Fruit fly (Drosophila melanogaster) S2 (cell line): ENCODE data around the gene Nmt.

Experiments
- CG8478 ChIP-seq: fragments of >200 bp; optimal IDR thresholded peaks from 2 replicates; lab custom pipeline; 2018
- CTCF ChIP-seq, 2 experiments: fragments of >200 bp; optimal IDR thresholded peaks; 2 replicates each; lab custom pipeline; 2018

Nmt gene

dm6 chr3L:8185263-8186227 is 7.3 kb upstream of the Nmt start:
- TF ChIP-seq CTCF (optimal IDR thresholded peaks at IDR 0.05; lab: Kevin White, UChicago): no peak
- no peak for TF ChIP-seq CG8478

dm6 chr3L:8180464-8181137 is 2.4 kb upstream of the Nmt start, which contains the start of the genes mthl7 and Uxs:
Gene mthl7, minus strand, starts transcription at chr3L:8180514.
Gene Uxs, plus strand, starts transcription at chr3L:8180923.
- TF ChIP-seq CTCF (optimal IDR thresholded peaks at IDR 0.05; lab: Kevin White, UChicago) (no peak), CG8478 (no peak)

- no peak for TF ChIP-seq CTCF (optimal IDR thresholded peaks at IDR 0.05; lab: Kevin White, UChicago)
- no peak for TF ChIP-seq CG8478
These were observed 2.4 kb downstream of the Nmt start, which contains the start of gene RecQ4 for dm6 chr3L:8175818-8176217. Gene RecQ4, minus strand, starts transcription at chr3L:8175978.

dm6 chr3L:8165436-8165835 is 12.8 kb downstream of the Nmt start, which contains the start of gene CG13675:
Gene CG13675, minus strand, starts transcription at chr3L:8165518.
- TF ChIP-seq CG8478: no peak
- TF ChIP-seq CTCF (optimal IDR thresholded peaks at IDR 0.05; lab: Kevin White, UChicago): no peak

dm6 chr3L:8159724-8160422 is 18.4 kb downstream of the Nmt start, which contains the start of gene CG43886:
Gene CG43886, minus strand, starts transcription at chr3L:8159774.
- TF ChIP-seq CTCF (optimal IDR thresholded peaks at IDR 0.05; lab: Kevin White, UChicago) (no peak), CG8478 (no peak)

- TF ChIP-seq CTCF (optimal IDR thresholded peaks at IDR 0.05; lab: Kevin White, UChicago) (no peak), CG8478 (no peak)
These were observed 19.4 kb downstream of the Nmt start, which contains the start of gene CG42445 for dm6 chr3L:8158715-8159380. Gene CG42445, minus strand, starts transcription at chr3L:8158900.

dm6 chr3L:8157079-8157478 is 21.1 kb downstream of the Nmt start:
- TF ChIP-seq CG8478 (no peak), CTCF (optimal IDR thresholded peaks at IDR 0.05; lab: Kevin White, UChicago) (no peak)

- TF ChIP-seq CG8478: no peak
These were observed 22.0 kb downstream of the Nmt start for dm6 chr3L:8156199-8156598.

dm6 chr3L:8155324-8155723 is 22.9 kb downstream of the Nmt start:
- no peak for TF ChIP-seq CTCF (optimal IDR thresholded peaks at IDR 0.05; lab: Kevin White, UChicago)
- TF ChIP-seq CG8478: no peak

dm6 chr3L:8154544-8154943 is 23.7 kb downstream of the Nmt start:
- TF ChIP-seq CG8478 (no peak), CTCF (optimal IDR thresholded peaks at IDR 0.05; lab: Kevin White, UChicago) (no peak)

- TF ChIP-seq CTCF (optimal IDR thresholded peaks at IDR 0.05; lab: Kevin White, UChicago) (no peak), CG8478 (no peak)
These were observed 24.8 kb downstream of the Nmt start for dm6 chr3L:8153206-8153996.

dm6 chr3L:8151727-8152199 is 26.5 kb downstream of the Nmt start, which contains the start of gene CG13676:
Gene CG13676, minus strand, starts transcription at chr3L:8151813.
- TF ChIP-seq CTCF (optimal IDR thresholded peaks at IDR 0.05; lab: Kevin White, UChicago) (no peak), CG8478 (no peak)

- TF ChIP-seq CG8478 (no peak), CTCF (optimal IDR thresholded peaks at IDR 0.05; lab: Kevin White, UChicago) (no peak)
These were observed 27.4 kb downstream of the Nmt start for dm6 chr3L:8150812-8151211.

- TF ChIP-seq CG8478 (no peak), CTCF (optimal IDR thresholded peaks at IDR 0.05; lab: Kevin White, UChicago) (no peak)
These were observed 27.9 kb downstream of the Nmt start for dm6 chr3L:8150284-8150683.
